Worm (Caenorhabditis elegans) whole organism, young adult: Measurements from ENCODE around the gene T26A8.3.
"Not testable (repeated sequence)": the region's sequence is repeated elsewhere in the genome, so short reads cannot be mapped to it uniquely, and the experiment has no call there.

Experiments used
- B0019.2 ChIP-seq: fragments of 200-800 bp; sonication (Bioruptor generic); conservative IDR thresholded peaks from 2 replicates; pipeline ENCODE4 v1.3.6; 2022; ENCODE audit warnings: missing genetic modification reagents, missing genetic modification characterization, missing compliant biosample characterization
- C06A6.2 ChIP-seq: fragments of 200-800 bp; sonication (Bioruptor generic); conservative IDR thresholded peaks from 2 replicates; pipeline ENCODE4 v1.3.6; 2022; ENCODE audit warnings: missing genetic modification characterization, missing compliant biosample characterization
- F33H1.4 ChIP-seq: fragments of 200-800 bp; sonication (Bioruptor generic); IDR thresholded peaks from 2 replicates; pipeline ENCODE4 v1.3.6; 2022; ENCODE audit warnings: missing genetic modification reagents, missing genetic modification characterization, missing compliant biosample characterization
- F37B4.10 ChIP-seq: fragments of 200-800 bp; sonication (Bioruptor generic); IDR thresholded peaks from 2 replicates; pipeline ENCODE4 v1.3.6; 2022; ENCODE audit warnings: missing genetic modification characterization, missing compliant biosample characterization
- F49E8.2 ChIP-seq: sonication (generic microtip); optimal IDR thresholded peaks from 3 replicates; lab custom pipeline; 2017; ENCODE audit warnings: missing genetic modification characterization, mild to moderate bottlenecking, missing compliant biosample characterization, antibody characterized with exemption, moderate library complexity; ENCODE audit not compliant: insufficient read depth
- T07F8.4 ChIP-seq: sonication (generic microtip); optimal IDR thresholded peaks from 2 replicates; lab custom pipeline; 2016; ENCODE audit warnings: mild to moderate bottlenecking, missing genetic modification characterization, moderate library complexity, missing compliant biosample characterization
- Y53F4B.3 ChIP-seq: fragments of 200-800 bp; sonication (Bioruptor generic); IDR thresholded peaks from 2 replicates; pipeline ENCODE4 v1.3.6; 2022; ENCODE audit warnings: missing genetic modification reagents, missing genetic modification characterization, missing compliant biosample characterization
- Y95B8A.8 ChIP-seq: fragments of 200-800 bp; sonication (Bioruptor generic); IDR thresholded peaks from 2 replicates; pipeline ENCODE4 v1.3.6; 2022; ENCODE audit warnings: missing genetic modification reagents, missing genetic modification characterization, missing compliant biosample characterization
- ama-1 ChIP-seq, 3 experiments: fragments of 150-350 bp in 1 of 3; sonication (generic microtip) in 2 of 3; optimal IDR thresholded peaks; 2 replicates each; lab custom pipeline; 2014 to 2018; ENCODE audit warnings: missing biosample characterization in 2 of 3, missing genetic modification characterization in 2 of 3, missing genetic modification reagents in 2 of 3
- athp-1 ChIP-seq: sonication (generic microtip); optimal IDR thresholded peaks from 2 replicates; lab custom pipeline; 2017; ENCODE audit warnings: mild to moderate bottlenecking, missing genetic modification characterization, missing compliant biosample characterization
- ceh-58 ChIP-seq: fragments of 200-800 bp; sonication (Bioruptor generic); IDR thresholded peaks from 2 replicates; pipeline ENCODE4 v1.3.6; 2022; ENCODE audit warnings: missing genetic modification characterization, missing compliant biosample characterization
- ceh-79 ChIP-seq: sonication (generic microtip); optimal IDR thresholded peaks from 2 replicates; lab custom pipeline; 2017; ENCODE audit warnings: mild to moderate bottlenecking, missing genetic modification characterization, missing compliant biosample characterization
- ceh-91 ChIP-seq: fragments of 200-800 bp; sonication (Bioruptor generic); IDR thresholded peaks from 2 replicates; pipeline ENCODE4 v1.3.6; 2022; ENCODE audit warnings: missing genetic modification reagents, missing genetic modification characterization, missing compliant biosample characterization
- dpff-1 ChIP-seq: sonication (generic microtip); optimal IDR thresholded peaks from 2 replicates; lab custom pipeline; 2017; ENCODE audit warnings: mild to moderate bottlenecking, missing genetic modification characterization, missing compliant biosample characterization
- egrh-3 ChIP-seq: fragments of 200-800 bp; sonication (Bioruptor generic); IDR thresholded peaks from 2 replicates; pipeline ENCODE4 v1.3.6; 2022; ENCODE audit warnings: missing genetic modification reagents, missing genetic modification characterization, missing compliant biosample characterization
- fkh-3 ChIP-seq: sonication (generic microtip); optimal IDR thresholded peaks from 2 replicates; lab custom pipeline; 2016; ENCODE audit warnings: mild to moderate bottlenecking, missing genetic modification characterization, missing compliant biosample characterization
- gei-17 ChIP-seq: fragments of 200-800 bp; sonication (Bioruptor generic); optimal IDR thresholded peaks from 2 replicates; lab custom pipeline; 2018; ENCODE audit warnings: mild to moderate bottlenecking, missing genetic modification characterization, missing compliant biosample characterization
- him-1 ChIP-seq: sonication (generic microtip); optimal IDR thresholded peaks from 2 replicates; lab custom pipeline; 2016; ENCODE audit warnings: missing genotype, missing genetic modification reagents, missing genetic modification characterization, missing compliant biosample characterization
- hmg-1.2 ChIP-seq: fragments of 200-800 bp; sonication (Bioruptor generic); IDR thresholded peaks from 2 replicates; pipeline ENCODE4 v1.3.6; 2022; ENCODE audit warnings: missing genetic modification reagents, missing genetic modification characterization, missing compliant biosample characterization
- lin-26 ChIP-seq: fragments of 200-800 bp; sonication (Bioruptor generic); IDR thresholded peaks from 2 replicates; pipeline ENCODE4 v1.3.6; 2022; ENCODE audit warnings: missing genetic modification reagents, missing genetic modification characterization, missing compliant biosample characterization
- lin-35 ChIP-seq, 3 experiments: fragments of 150-350 bp in 2 of 3; sonication (generic microtip) in 1 of 3; optimal IDR thresholded peaks; 2 replicates each; lab custom pipeline; 2014 to 2018; ENCODE audit warnings: missing biosample characterization in 3 of 3, missing genetic modification characterization in 3 of 3, missing genetic modification reagents in 3 of 3
- madf-3 ChIP-seq: fragments of 200-800 bp; sonication (Bioruptor generic); IDR thresholded peaks from 2 replicates; pipeline ENCODE4 v1.3.6; 2022; ENCODE audit warnings: missing genetic modification reagents, missing genetic modification characterization, missing compliant biosample characterization
- madf-6 ChIP-seq: fragments of 200-800 bp; sonication (Bioruptor generic); IDR thresholded peaks from 2 replicates; pipeline ENCODE4 v1.3.6; 2022; ENCODE audit warnings: missing genetic modification reagents, missing genetic modification characterization, missing compliant biosample characterization
- mcd-1 ChIP-seq: fragments of 200-800 bp; sonication (Bioruptor generic); IDR thresholded peaks from 2 replicates; pipeline ENCODE4 v1.3.6; 2022; ENCODE audit warnings: missing genetic modification reagents, missing genetic modification characterization, missing compliant biosample characterization
- mxl-1 ChIP-seq: sonication (generic microtip); optimal IDR thresholded peaks from 2 replicates; lab custom pipeline; 2016; ENCODE audit warnings: missing genetic modification characterization, missing compliant biosample characterization
- nfya-2 ChIP-seq: fragments of 200-800 bp; sonication (Bioruptor generic); IDR thresholded peaks from 2 replicates; pipeline ENCODE4 v1.3.6; 2022; ENCODE audit warnings: missing genetic modification reagents, missing genetic modification characterization, missing compliant biosample characterization
- nhr-120 ChIP-seq: fragments of 200-800 bp; sonication (Bioruptor generic); IDR thresholded peaks from 2 replicates; pipeline ENCODE4 v1.3.6; 2022; ENCODE audit warnings: missing genetic modification characterization, missing compliant biosample characterization
- nhr-179 ChIP-seq: sonication (generic microtip); optimal IDR thresholded peaks from 2 replicates; lab custom pipeline; 2016; ENCODE audit warnings: mild to moderate bottlenecking, missing genetic modification characterization, missing compliant biosample characterization
- rcor-1 ChIP-seq: fragments of 200-800 bp; sonication (Bioruptor generic); IDR thresholded peaks from 2 replicates; pipeline ENCODE4 v1.3.6; 2022; ENCODE audit warnings: missing genetic modification reagents, missing genetic modification characterization, missing compliant biosample characterization
- rec-8 ChIP-seq, 2 experiments: sonication (generic microtip); optimal IDR thresholded peaks; 2 replicates each; lab custom pipeline; 2016; ENCODE audit warnings: mild to moderate bottlenecking in 2 of 2, missing genetic modification characterization in 2 of 2, missing genetic modification reagents in 2 of 2, missing genotype in 2 of 2, missing biosample characterization in 1 of 2, missing compliant biosample characterization in 1 of 2, moderate library complexity in 1 of 2
- snpc-1.1 ChIP-seq: sonication (generic microtip); optimal IDR thresholded peaks from 2 replicates; lab custom pipeline; 2017; ENCODE audit warnings: missing genetic modification characterization, mild to moderate bottlenecking, missing compliant biosample characterization, antibody characterized with exemption, moderate library complexity, missing genotype, missing genetic modification reagents; ENCODE audit not compliant: insufficient read depth
- tbp1 ChIP-seq: fragments of 200-800 bp; sonication (Bioruptor generic); optimal IDR thresholded peaks from 2 replicates; lab custom pipeline; 2018; ENCODE audit warnings: mild to moderate bottlenecking, missing genetic modification characterization, missing compliant biosample characterization
- zim-3 ChIP-seq: sonication (generic microtip); optimal IDR thresholded peaks from 2 replicates; lab custom pipeline; 2017; ENCODE audit warnings: mild to moderate bottlenecking, missing genetic modification characterization, moderate library complexity, missing compliant biosample characterization

The T26A8.3 gene

ce11 chrIV:8396348-8396747 lies 30.1 kb downstream of the T26A8.3 start, which contains the start of gene timm-17B.2 (continued):
- no peak for TF ChIP-seq rec-8 (tag; optimal IDR thresholded peaks at IDR 0.05; lab: Kevin White, UChicago)
- TF ChIP-seq ceh-58 (GFP tag; lab: Robert Waterston, UW): no peak
- no peak for TF ChIP-seq dpff-1
- TF ChIP-seq hmg-1.2 (GFP tag; lab: Robert Waterston, UW): no peak
- no peak for TF ChIP-seq zim-3
- TF ChIP-seq him-1: no peak

ce11 chrIV:8394105-8394504 lies 32.3 kb downstream of the T26A8.3 start, which contains the start of gene D2096.11:
D2096.11 (minus strand) TSS chrIV:8394205.
- TF ChIP-seq F33H1.4 (GFP tag; lab: Robert Waterston, UW): no peak
- no peak for TF ChIP-seq rcor-1 (GFP tag; lab: Robert Waterston, UW)
- no peak for TF ChIP-seq madf-3 (GFP tag; lab: Robert Waterston, UW)
- TF ChIP-seq Y95B8A.8 (GFP tag; lab: Robert Waterston, UW): no peak
- no peak for TF ChIP-seq lin-35 (GFP tag; optimal IDR thresholded peaks at IDR 0.05; lab: Kevin White, UChicago)
- no peak for TF ChIP-seq F49E8.2 (tag; lab: Kevin White, UChicago)
- TF ChIP-seq B0019.2: no peak
- TF ChIP-seq T07F8.4 (tag; lab: Kevin White, UChicago): no peak
- TF ChIP-seq gei-17 (GFP tag; lab: Kevin White, UChicago): no peak

- not testable (repeated sequence) for TF ChIP-seq rcor-1, egrh-3, C06A6.2 (GFP tag; lab: Robert Waterston, UW)
- TF ChIP-seq, all 124 proteins: peak for 0; not testable (repeated sequence) for 124
These were observed 37.3 kb downstream of the T26A8.3 start, which contains the start of gene D2096.10 for ce11 chrIV:8389139-8389538. D2096.10 (minus strand) TSS chrIV:8389239.

ce11 chrIV:8385662-8386061 lies 40.8 kb downstream of the T26A8.3 start:
- no peak for TF ChIP-seq Y53F4B.3
- no peak for TF ChIP-seq egrh-3 (GFP tag; lab: Robert Waterston, UW)
- no peak for TF ChIP-seq ceh-79 (tag; lab: Kevin White, UChicago)
- no peak for TF ChIP-seq madf-6 (GFP tag; lab: Robert Waterston, UW)

- TF ChIP-seq ceh-91 (GFP tag; lab: Robert Waterston, UW): no peak
- TF ChIP-seq lin-26: no peak
- no peak for TF ChIP-seq nfya-2 (GFP tag; lab: Robert Waterston, UW)
- TF ChIP-seq F37B4.10 (GFP tag; lab: Robert Waterston, UW): no peak
- no peak for TF ChIP-seq ceh-79 (tag; lab: Kevin White, UChicago)
- TF ChIP-seq egrh-3 (GFP tag; lab: Robert Waterston, UW): no peak
- TF ChIP-seq mxl-1 (tag; lab: Kevin White, UChicago): no peak
- TF ChIP-seq mcd-1 (GFP tag; lab: Robert Waterston, UW): no peak
- no peak for TF ChIP-seq nhr-179 (tag; lab: Kevin White, UChicago)
- no peak for TF ChIP-seq nhr-120 (GFP tag; lab: Robert Waterston, UW)
- no peak for TF ChIP-seq athp-1
- no peak for TF ChIP-seq tbp1 (GFP tag; lab: Kevin White, UChicago)
- TF ChIP-seq ama-1 (optimal IDR thresholded peaks at IDR 0.05; lab: Kevin White, UChicago): no peak
- TF ChIP-seq ama-1 (GFP tag; optimal IDR thresholded peaks at IDR 0.05; lab: Kevin White, UChicago): no peak
- TF ChIP-seq snpc-1.1 (tag; lab: Kevin White, UChicago): no peak
- no peak for TF ChIP-seq him-1
- no peak for TF ChIP-seq fkh-3 (tag; lab: Kevin White, UChicago)
- TF ChIP-seq F49E8.2 (tag; lab: Kevin White, UChicago): no peak
These were observed 41.7 kb downstream of the T26A8.3 start for ce11 chrIV:8384737-8385136.
